Fruit fly (Drosophila melanogaster) whole organism, prepupa: ENCODE results near the gene CG42240.

Experiments used
- CG16779 ChIP-seq: fragments of 200-800 bp; sonication (Bioruptor generic); optimal IDR thresholded peaks from 3 replicates; lab custom pipeline; 2017; ENCODE audit warnings: missing biosample characterization, mild to moderate bottlenecking, missing genetic modification characterization
- CG8319 ChIP-seq: fragments of 200-800 bp; sonication (Bioruptor generic); optimal IDR thresholded peaks from 3 replicates; lab custom pipeline; 2016; ENCODE audit warnings: missing biosample characterization, missing genetic modification characterization
- Ets96B ChIP-seq: fragments of 200-800 bp; optimal IDR thresholded peaks from 2 replicates; lab custom pipeline; 2019; ENCODE audit warnings: missing biosample characterization, mild to moderate bottlenecking, missing genetic modification characterization, moderate library complexity
- Hr39 ChIP-seq: fragments of 200-800 bp; sonication (Bioruptor generic); optimal IDR thresholded peaks from 2 replicates; lab custom pipeline; 2016; ENCODE audit warnings: missing biosample characterization, missing genetic modification characterization
- Hr4 ChIP-seq: fragments of 200-800 bp; sonication (Bioruptor generic); optimal IDR thresholded peaks from 3 replicates; lab custom pipeline; 2016; ENCODE audit warnings: missing biosample characterization, missing genetic modification characterization
- Lpt ChIP-seq: fragments of 200-800 bp; sonication (Bioruptor generic); optimal IDR thresholded peaks from 3 replicates; lab custom pipeline; 2016; ENCODE audit warnings: missing biosample characterization, missing genetic modification characterization
- salr ChIP-seq, 2 experiments: fragments of 200-800 bp; sonication (Bioruptor generic); optimal IDR thresholded peaks; 3 replicates each; lab custom pipeline; 2016 to 2018; ENCODE audit warnings: missing biosample characterization in 2 of 2, missing genetic modification characterization in 2 of 2, mild to moderate bottlenecking in 1 of 2

- TF ChIP-seq Hr4 (GFP tag; lab: Kevin White, UChicago) = no peak
- no peak for TF ChIP-seq Lpt (GFP tag; lab: Kevin White, UChicago)
- TF ChIP-seq CG16779 (tag; lab: Kevin White, UChicago) = no peak
- TF ChIP-seq Ets96B (tag; lab: Kevin White, UChicago) = no peak
- TF ChIP-seq Hr39 = no peak
- TF ChIP-seq salr (GFP tag; optimal IDR thresholded peaks at IDR 0.05; lab: Kevin White, UChicago) = no peak
- no peak for TF ChIP-seq CG8319 (GFP tag; lab: Kevin White, UChicago)
These were observed 30.6 kb downstream of the CG42240 start for dm6 chrX:6361215-6361614.
